Fruit fly (Drosophila melanogaster): ENCODE data around the gene Cpr97Eb.

The Cpr97Eb gene

DNA sequence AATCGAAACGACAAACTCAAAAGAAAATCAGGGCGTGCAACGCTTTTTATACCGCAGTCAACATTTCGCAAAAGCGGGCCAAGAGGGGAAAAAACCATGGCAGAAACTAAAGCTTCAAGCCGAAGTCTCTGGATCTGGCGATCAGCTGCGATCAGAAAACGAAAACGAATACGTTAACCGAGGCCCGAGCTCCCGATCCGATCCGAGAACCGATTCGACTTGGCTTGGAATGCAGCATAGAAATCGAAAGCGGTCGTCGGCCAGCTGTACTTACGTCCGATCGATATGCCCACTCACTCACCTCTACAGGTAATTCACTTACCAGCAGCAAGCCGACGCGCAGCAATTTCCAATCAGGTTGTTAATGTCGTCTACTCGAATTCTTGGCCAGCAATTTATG lies at the start of gene Cpr97Eb:
Gene Cpr97Eb (minus strand): TSS at position 25 of the 400 bp plus-strand sequence.
- no peak for TF ChIP-seq Hr96 (GFP tag; optimal IDR thresholded peaks at IDR 0.05)

DNA sequence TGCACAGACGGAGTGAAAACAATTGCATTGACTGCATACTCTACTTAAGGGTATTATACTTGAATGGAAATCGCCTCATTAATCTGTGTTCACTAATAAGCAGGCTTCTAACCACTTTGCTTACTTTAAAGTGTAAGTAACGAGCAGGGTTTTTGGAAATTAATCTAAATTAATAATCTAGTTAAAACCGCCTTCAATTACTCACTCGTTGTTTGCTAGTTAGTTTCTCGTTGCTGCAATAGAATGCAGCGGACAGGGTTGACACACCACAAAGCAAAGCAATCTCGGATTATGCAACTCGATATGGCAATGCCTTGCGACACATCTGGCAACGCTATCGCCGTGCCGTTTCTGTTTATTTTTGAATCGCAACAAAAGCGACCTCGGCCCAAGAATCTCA lies 49.0 kb upstream of the Cpr97Eb start:
- TF ChIP-seq Mnt (GFP tag; optimal IDR thresholded peaks at IDR 0.05) (no peak), CG1620 (GFP tag; optimal IDR thresholded peaks at IDR 0.05) (no peak), cnc (optimal IDR thresholded peaks at IDR 0.05) (no peak), CG14711 (tag; optimal IDR thresholded peaks at IDR 0.05) (peak; percentile 56), ovo (GFP tag; optimal IDR thresholded peaks at IDR 0.05) (no peak), CG7045 (GFP tag; optimal IDR thresholded peaks at IDR 0.05) (no peak), toe (GFP tag; optimal IDR thresholded peaks at IDR 0.05) (no peak), kay (GFP tag; ENCODE audit: borderline replicate concordance) (peak; percentile 38), pad (GFP tag; optimal IDR thresholded peaks at IDR 0.05) (no peak), CG5204 (GFP tag; optimal IDR thresholded peaks at IDR 0.05) (no peak), Hr96 (GFP tag; optimal IDR thresholded peaks at IDR 0.05) (no peak), tj (GFP tag; optimal IDR thresholded peaks at IDR 0.05) (no peak)

DNA sequence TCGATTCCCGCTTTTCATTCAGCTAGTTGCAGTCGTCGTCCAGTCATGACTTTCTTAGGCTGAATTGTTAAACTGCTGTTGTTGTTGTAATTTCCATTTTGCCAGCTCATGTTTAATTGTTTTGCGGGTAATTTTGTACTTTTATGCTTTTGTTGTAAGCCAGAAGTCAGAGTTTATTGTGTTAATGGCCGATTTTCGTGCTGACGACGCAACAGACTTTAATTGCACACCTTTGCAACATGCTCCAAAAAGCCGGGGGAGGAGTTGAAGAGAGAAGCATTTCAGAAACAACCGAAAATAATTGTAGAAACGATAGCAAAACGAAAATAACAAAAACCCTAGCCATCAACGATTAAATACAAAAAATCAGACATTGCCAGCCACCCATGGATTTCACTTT lies 47.8 kb upstream of the Cpr97Eb start:
- TF ChIP-seq Crg-1 (GFP tag; optimal IDR thresholded peaks at IDR 0.05) (no peak), tj (GFP tag; optimal IDR thresholded peaks at IDR 0.05) (peak; percentile 95)

DNA sequence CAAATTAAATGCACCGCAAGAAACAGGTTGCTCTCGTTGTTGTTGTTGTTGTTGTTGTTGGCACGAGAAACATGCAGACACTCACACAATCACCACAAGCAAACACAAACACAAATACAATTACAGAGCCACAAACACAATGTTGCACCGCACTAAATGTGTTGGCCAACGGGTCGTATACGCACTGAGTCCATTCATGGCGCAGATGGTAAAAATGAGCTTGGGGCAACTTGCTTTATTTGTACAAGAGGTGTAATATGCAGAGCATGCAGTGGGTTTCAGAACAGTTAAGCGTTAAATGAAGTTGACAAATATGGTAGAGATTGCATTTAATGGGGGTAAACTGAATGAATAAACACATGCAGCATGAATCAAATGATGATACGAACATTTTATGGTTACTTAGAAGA lies 47.0 kb upstream of the Cpr97Eb start:
- TF ChIP-seq toe (GFP tag; optimal IDR thresholded peaks at IDR 0.05), result no peak
- no peak for TF ChIP-seq cnc (optimal IDR thresholded peaks at IDR 0.05)
- TF ChIP-seq tj (GFP tag; optimal IDR thresholded peaks at IDR 0.05), result no peak
- no peak for TF ChIP-seq ovo (GFP tag; optimal IDR thresholded peaks at IDR 0.05)
- TF ChIP-seq CG33017 (tag; optimal IDR thresholded peaks at IDR 0.05), result no peak
- no peak for TF ChIP-seq Crg-1 (GFP tag; optimal IDR thresholded peaks at IDR 0.05)
- no peak for TF ChIP-seq Mnt (GFP tag; optimal IDR thresholded peaks at IDR 0.05)
- no peak for TF ChIP-seq CG14711 (tag; optimal IDR thresholded peaks at IDR 0.05)
- TF ChIP-seq CG7101 (tag; optimal IDR thresholded peaks at IDR 0.05), result no peak
- TF ChIP-seq bab1 (GFP tag; optimal IDR thresholded peaks at IDR 0.05), result no peak
- TF ChIP-seq CG7045 (GFP tag; optimal IDR thresholded peaks at IDR 0.05), result no peak
- no peak for TF ChIP-seq pad (GFP tag; optimal IDR thresholded peaks at IDR 0.05)
- no peak for TF ChIP-seq CG1620 (GFP tag; optimal IDR thresholded peaks at IDR 0.05)
- no peak for TF ChIP-seq kay (GFP tag; ENCODE audit: borderline replicate concordance)
- TF ChIP-seq CG12768 (GFP tag; optimal IDR thresholded peaks at IDR 0.05), result no peak
- TF ChIP-seq cic (GFP tag; optimal IDR thresholded peaks at IDR 0.05), result no peak
- no peak for TF ChIP-seq Hr96 (GFP tag; optimal IDR thresholded peaks at IDR 0.05)
- no peak for TF ChIP-seq CG11617 (GFP tag; optimal IDR thresholded peaks at IDR 0.05)
- no peak for TF ChIP-seq Clk (GFP tag; optimal IDR thresholded peaks at IDR 0.05)
- TF ChIP-seq CG5204 (GFP tag; optimal IDR thresholded peaks at IDR 0.05), result no peak

DNA sequence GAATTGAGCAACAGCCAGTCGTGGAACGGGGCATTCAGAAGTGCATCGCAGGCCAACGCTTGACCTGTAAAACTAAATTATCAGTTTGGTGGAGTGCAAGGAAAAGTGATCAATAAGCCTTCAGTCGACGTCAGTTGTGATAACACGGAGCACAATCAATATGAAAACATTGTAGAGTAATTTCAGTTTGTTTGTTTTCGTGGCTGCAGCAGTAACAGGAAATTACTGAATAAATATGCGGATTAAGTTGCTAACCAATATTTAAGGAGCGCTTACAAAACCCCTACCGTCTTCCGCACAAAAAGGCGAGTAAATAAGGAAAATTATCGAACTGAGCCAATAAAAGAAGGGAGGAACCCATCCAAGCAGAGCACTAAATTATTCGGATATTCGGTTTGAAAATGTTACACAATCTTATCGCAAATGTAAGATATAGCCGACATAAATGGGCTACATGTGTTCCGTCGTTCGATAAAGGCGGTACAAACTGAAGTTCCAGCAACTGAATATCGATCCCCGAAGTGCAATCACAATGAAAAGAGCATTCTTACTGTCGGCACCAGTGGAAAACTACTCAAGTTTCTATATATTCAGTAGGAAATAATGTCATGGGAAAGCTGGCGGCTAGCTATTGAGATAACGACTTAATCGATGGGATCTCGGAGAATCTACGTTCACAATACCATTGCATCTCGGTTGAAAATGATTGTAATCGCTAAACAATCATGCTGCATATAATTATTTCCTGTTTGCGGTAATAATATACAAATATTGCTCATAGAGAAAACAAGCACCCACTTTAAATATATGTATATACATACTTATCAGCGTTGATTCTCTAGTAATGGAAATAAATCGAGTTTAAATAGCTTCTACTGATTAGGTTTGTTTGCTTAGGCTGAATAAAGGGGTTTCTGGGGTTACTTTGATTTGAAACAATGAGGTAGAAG lies 45.0 kb upstream of the Cpr97Eb start:
- TF ChIP-seq tj (GFP tag; optimal IDR thresholded peaks at IDR 0.05) (peak; percentile 1), CG7045 (GFP tag; optimal IDR thresholded peaks at IDR 0.05) (peak; percentile 60), Hr96 (GFP tag; optimal IDR thresholded peaks at IDR 0.05) (peak; percentile 14), Clk (GFP tag; optimal IDR thresholded peaks at IDR 0.05) (peak; percentile 19), cic (GFP tag; optimal IDR thresholded peaks at IDR 0.05) (peak; percentile 37), CG1620 (GFP tag; optimal IDR thresholded peaks at IDR 0.05) (peak; percentile 25), CG11617 (GFP tag; optimal IDR thresholded peaks at IDR 0.05) (peak; percentile 65), CG5204 (GFP tag; optimal IDR thresholded peaks at IDR 0.05) (no peak), cnc (optimal IDR thresholded peaks at IDR 0.05) (no peak), Crg-1 (GFP tag; optimal IDR thresholded peaks at IDR 0.05) (peak; percentile 31), CG33017 (tag; optimal IDR thresholded peaks at IDR 0.05) (peak; percentile 14), CG14711 (tag; optimal IDR thresholded peaks at IDR 0.05) (peak; percentile 41), bab1 (GFP tag; optimal IDR thresholded peaks at IDR 0.05) (no peak), toe (GFP tag; optimal IDR thresholded peaks at IDR 0.05) (no peak), CG12768 (GFP tag; optimal IDR thresholded peaks at IDR 0.05) (peak; percentile 24), Mnt (GFP tag; optimal IDR thresholded peaks at IDR 0.05) (no peak), kay (GFP tag; ENCODE audit: borderline replicate concordance) (peak; percentile 90), CG7101 (tag; optimal IDR thresholded peaks at IDR 0.05) (peak; percentile 67), ovo (GFP tag; optimal IDR thresholded peaks at IDR 0.05) (peak; percentile 60), pad (GFP tag; optimal IDR thresholded peaks at IDR 0.05) (peak; percentile 41)

DNA sequence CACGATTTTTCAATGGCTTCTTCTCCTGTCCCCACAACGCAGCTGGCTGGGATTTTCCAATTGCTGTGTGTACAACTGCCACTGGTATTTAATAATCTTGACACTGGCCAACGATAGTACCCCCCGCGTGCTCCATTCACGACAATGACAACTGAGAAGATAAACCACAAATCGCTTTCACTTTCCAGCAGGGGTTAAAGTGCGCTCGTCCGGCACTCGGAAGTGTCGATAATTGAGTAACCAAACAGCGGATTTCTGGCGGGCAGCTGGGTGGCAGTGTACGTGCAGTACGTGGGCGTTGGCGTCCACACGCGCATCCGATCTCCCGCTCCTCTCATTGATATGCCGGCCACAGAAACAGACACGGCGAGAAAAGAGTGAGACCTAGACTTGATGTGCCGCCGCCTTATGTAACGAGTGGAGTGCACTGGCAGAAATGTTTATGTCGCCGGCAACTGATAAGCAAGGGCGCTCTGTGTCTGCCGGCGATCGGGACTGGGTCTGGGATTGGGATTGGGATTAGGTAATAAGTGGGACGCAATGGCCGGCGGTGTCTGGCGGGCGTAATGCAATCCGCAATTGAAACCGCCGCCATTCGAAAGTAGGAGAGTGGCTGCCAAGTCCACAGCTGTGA lies 43.9 kb upstream of the Cpr97Eb start:
- TF ChIP-seq ovo (GFP tag; optimal IDR thresholded peaks at IDR 0.05), result no peak
- TF ChIP-seq CG14711 (tag; optimal IDR thresholded peaks at IDR 0.05), result no peak
- TF ChIP-seq CG12768 (GFP tag; optimal IDR thresholded peaks at IDR 0.05), result no peak
- TF ChIP-seq Clk (GFP tag; optimal IDR thresholded peaks at IDR 0.05), result no peak
- TF ChIP-seq toe (GFP tag; optimal IDR thresholded peaks at IDR 0.05), result no peak
- TF ChIP-seq Mnt (GFP tag; optimal IDR thresholded peaks at IDR 0.05), result no peak
